Fruit fly (Drosophila melanogaster): ENCODE measurements around the gene narya.

narya gene

dm6 chrX:19474763-19475162 is at the start of gene narya:
TSS of gene narya (plus strand) at chrX:19475063.
- no peak for TF ChIP-seq CG10669 (GFP tag; optimal IDR thresholded peaks at IDR 0.05)
- no peak for TF ChIP-seq acj6 (GFP tag; optimal IDR thresholded peaks at IDR 0.05)
- no peak for TF ChIP-seq CG3919 (GFP tag; optimal IDR thresholded peaks at IDR 0.05)
- TF ChIP-seq vri (GFP tag; optimal IDR thresholded peaks at IDR 0.05) = no peak
- TF ChIP-seq CG16779 (tag; optimal IDR thresholded peaks at IDR 0.05) = no peak
- TF ChIP-seq Ets96B (tag; optimal IDR thresholded peaks at IDR 0.05) = no peak
- TF ChIP-seq net (GFP tag; optimal IDR thresholded peaks at IDR 0.05) = no peak
- no peak for TF ChIP-seq lz (GFP tag; optimal IDR thresholded peaks at IDR 0.05)
- no peak for TF ChIP-seq CG11762 (GFP tag; optimal IDR thresholded peaks at IDR 0.05; ENCODE audit: insufficient read depth)
- TF ChIP-seq Sox15 (GFP tag; optimal IDR thresholded peaks at IDR 0.05) = no peak
- no peak for TF ChIP-seq Eip93F (GFP tag; optimal IDR thresholded peaks at IDR 0.05)
- TF ChIP-seq CG15336 (GFP tag; IDR thresholded peaks at IDR 0.05) = no peak
- no peak for TF ChIP-seq CG32006 (GFP tag; optimal IDR thresholded peaks at IDR 0.05)
- TF ChIP-seq CG6854 (GFP tag; optimal IDR thresholded peaks at IDR 0.05) = no peak
- no peak for TF ChIP-seq CG10631 (GFP tag; optimal IDR thresholded peaks at IDR 0.05)
- TF ChIP-seq fd59A (GFP tag; optimal IDR thresholded peaks at IDR 0.05) = no peak
- TF ChIP-seq Gug (GFP tag; IDR thresholded peaks at IDR 0.05) = no peak

dm6 chrX:19429243-19429642 is 45.6 kb upstream of the narya start:
- TF ChIP-seq net (GFP tag; optimal IDR thresholded peaks at IDR 0.05) (no peak), CG3919 (GFP tag; optimal IDR thresholded peaks at IDR 0.05) (no peak), CG4318 (GFP tag; optimal IDR thresholded peaks at IDR 0.05) (no peak), dsx (GFP tag; optimal IDR thresholded peaks at IDR 0.05; ENCODE audit: poor library complexity, severe bottlenecking) (peak; percentile 26)

DNA sequence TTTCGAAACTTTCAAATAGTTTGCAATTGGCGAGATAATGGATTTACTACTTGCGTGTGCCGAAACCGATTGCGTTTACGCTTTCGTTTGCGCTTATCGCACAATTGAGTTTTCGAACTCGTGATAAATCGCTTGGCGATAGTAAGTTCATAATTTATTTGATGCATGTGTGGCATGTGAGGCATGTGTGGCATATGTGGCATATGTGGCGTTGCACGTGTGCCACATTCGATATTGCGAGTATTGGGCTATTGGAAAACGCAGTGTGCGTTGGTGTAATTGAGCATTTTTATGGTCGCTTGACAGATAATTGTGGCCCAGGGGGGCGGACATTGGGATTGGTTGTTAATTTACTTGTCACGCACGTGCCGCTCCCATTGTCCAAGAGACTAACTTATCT is 41.1 kb upstream of the narya start:
- TF ChIP-seq Ets21C (GFP tag; optimal IDR thresholded peaks at IDR 0.05) = no peak

- TF ChIP-seq CG11294 (GFP tag; IDR thresholded peaks at IDR 0.05) (no peak), Eip93F (GFP tag; optimal IDR thresholded peaks at IDR 0.05) (no peak), CG7368 (GFP tag; optimal IDR thresholded peaks at IDR 0.05) (no peak), pdm3 (GFP tag; optimal IDR thresholded peaks at IDR 0.05) (peak; percentile 20), topi (GFP tag; optimal IDR thresholded peaks at IDR 0.05) (no peak), fkh (GFP tag; optimal IDR thresholded peaks at IDR 0.05) (no peak), CG6163 (GFP tag; IDR thresholded peaks at IDR 0.05) (no peak), net (GFP tag; optimal IDR thresholded peaks at IDR 0.05) (no peak), ss (GFP tag; optimal IDR thresholded peaks at IDR 0.05) (peak in 1 of 2 experiments; percentile 4), Met (GFP tag; optimal IDR thresholded peaks at IDR 0.05) (no peak), Sox15 (GFP tag; optimal IDR thresholded peaks at IDR 0.05) (no peak), dsx (GFP tag; optimal IDR thresholded peaks at IDR 0.05; ENCODE audit: poor library complexity, severe bottlenecking) (no peak), Hr38 (GFP tag; optimal IDR thresholded peaks at IDR 0.05) (no peak), CG8632 (GFP tag; optimal IDR thresholded peaks at IDR 0.05) (no peak), acj6 (GFP tag; optimal IDR thresholded peaks at IDR 0.05) (no peak), Hr4 (GFP tag; optimal IDR thresholded peaks at IDR 0.05) (peak; percentile 13), Ets21C (GFP tag; optimal IDR thresholded peaks at IDR 0.05) (no peak), CG10631 (GFP tag; optimal IDR thresholded peaks at IDR 0.05) (no peak), Ets96B (tag; optimal IDR thresholded peaks at IDR 0.05) (no peak), Eip75B (GFP tag; optimal IDR thresholded peaks at IDR 0.05) (peak; percentile 9), CG8319 (GFP tag; optimal IDR thresholded peaks at IDR 0.05) (no peak), CG6276 (GFP tag; optimal IDR thresholded peaks at IDR 0.05) (no peak), achi (GFP tag; optimal IDR thresholded peaks at IDR 0.05) (peak; percentile 2), CG11762 (GFP tag; optimal IDR thresholded peaks at IDR 0.05; ENCODE audit: insufficient read depth) (no peak), fd85E (GFP tag; optimal IDR thresholded peaks at IDR 0.05) (no peak), CG9139 (GFP tag; optimal IDR thresholded peaks at IDR 0.05) (no peak), esn (GFP tag; optimal IDR thresholded peaks at IDR 0.05) (no peak), salr (GFP tag; optimal IDR thresholded peaks at IDR 0.05) (peak in 1 of 2 experiments; percentile 25), Hr39 (GFP tag; optimal IDR thresholded peaks at IDR 0.05) (no peak), Sox14 (GFP tag; optimal IDR thresholded peaks at IDR 0.05) (no peak), CG32006 (GFP tag; optimal IDR thresholded peaks at IDR 0.05) (peak; percentile 35), CG11902 (GFP tag; optimal IDR thresholded peaks at IDR 0.05) (no peak), vri (GFP tag; optimal IDR thresholded peaks at IDR 0.05) (no peak), CG15336 (GFP tag; IDR thresholded peaks at IDR 0.05) (no peak), svp (GFP tag) (peak; percentile 54), CG34406 (GFP tag; optimal IDR thresholded peaks at IDR 0.05) (no peak), Sox102F (GFP tag; optimal IDR thresholded peaks at IDR 0.05) (no peak), fd59A (GFP tag; optimal IDR thresholded peaks at IDR 0.05) (no peak)
Measured at dm6 chrX:19448297-19448696, 26.6 kb upstream of the narya start.

All from whole organism, prepupa.